Worm (Caenorhabditis elegans) whole organism, young adult: ENCODE measurements around the gene panl-3.

Experiments
- C06A6.2 ChIP-seq: fragments of 200-800 bp; sonication (Bioruptor generic); conservative IDR thresholded peaks from 2 replicates; pipeline ENCODE4 v1.3.6; 2022; ENCODE audit warnings: missing genetic modification characterization, missing compliant biosample characterization
- D2030.7 ChIP-seq: fragments of 200-800 bp; sonication (Bioruptor generic); IDR thresholded peaks from 2 replicates; pipeline ENCODE4 v1.3.6; 2022; ENCODE audit warnings: missing genetic modification reagents, missing genetic modification characterization, missing compliant biosample characterization
- F10E7.11 ChIP-seq: sonication (generic microtip); optimal IDR thresholded peaks from 2 replicates; lab custom pipeline; 2017; ENCODE audit warnings: mild to moderate bottlenecking, missing genetic modification characterization, moderate library complexity, missing compliant biosample characterization
- F23B12.7 ChIP-seq: sonication (generic microtip); optimal IDR thresholded peaks from 2 replicates; lab custom pipeline; 2017; ENCODE audit warnings: missing genetic modification characterization, mild to moderate bottlenecking, missing compliant biosample characterization, antibody characterized with exemption, moderate library complexity; ENCODE audit not compliant: insufficient read depth
- F37B4.10 ChIP-seq: fragments of 200-800 bp; sonication (Bioruptor generic); IDR thresholded peaks from 2 replicates; pipeline ENCODE4 v1.3.6; 2022; ENCODE audit warnings: missing genetic modification characterization, missing compliant biosample characterization
- K11D2.4 ChIP-seq: fragments of 200-800 bp; sonication (Bioruptor generic); IDR thresholded peaks from 2 replicates; pipeline ENCODE4 v1.3.6; 2022; ENCODE audit warnings: missing genetic modification reagents, missing genetic modification characterization, missing compliant biosample characterization
- T07F8.4 ChIP-seq: sonication (generic microtip); optimal IDR thresholded peaks from 2 replicates; lab custom pipeline; 2016; ENCODE audit warnings: mild to moderate bottlenecking, missing genetic modification characterization, moderate library complexity, missing compliant biosample characterization
- Y53G8AR.9 ChIP-seq: fragments of 200-800 bp; sonication (Bioruptor generic); conservative IDR thresholded peaks from 2 replicates; pipeline ENCODE4 v1.3.6; 2022; ENCODE audit warnings: missing genetic modification reagents, missing genetic modification characterization, missing compliant biosample characterization
- ZK185.1 ChIP-seq: sonication (generic microtip); optimal IDR thresholded peaks from 2 replicates; lab custom pipeline; 2016; ENCODE audit warnings: mild to moderate bottlenecking, missing genetic modification characterization, missing compliant biosample characterization; ENCODE audit not compliant: poor library complexity, severe bottlenecking
- atf-7 ChIP-seq: sonication (generic microtip); optimal IDR thresholded peaks from 2 replicates; lab custom pipeline; 2017; ENCODE audit warnings: mild to moderate bottlenecking, missing genetic modification characterization, missing compliant biosample characterization
- athp-1 ChIP-seq: sonication (generic microtip); optimal IDR thresholded peaks from 2 replicates; lab custom pipeline; 2017; ENCODE audit warnings: mild to moderate bottlenecking, missing genetic modification characterization, missing compliant biosample characterization
- bed-1 ChIP-seq: fragments of 200-800 bp; sonication (Bioruptor generic); IDR thresholded peaks from 2 replicates; pipeline ENCODE4 v1.3.6; 2022; ENCODE audit warnings: missing genetic modification reagents, missing genetic modification characterization, missing compliant biosample characterization
- ccch-3 ChIP-seq: fragments of 200-800 bp; sonication (Bioruptor generic); optimal IDR thresholded peaks from 2 replicates; lab custom pipeline; 2018; ENCODE audit warnings: mild to moderate bottlenecking, missing genetic modification characterization, missing compliant biosample characterization
- cebp-2 ChIP-seq: fragments of 200-800 bp; sonication (Bioruptor generic); IDR thresholded peaks from 2 replicates; pipeline ENCODE4 v1.3.6; 2022; ENCODE audit warnings: missing genetic modification characterization, missing compliant biosample characterization
- ceh-27 ChIP-seq: fragments of 200-800 bp; sonication (Bioruptor generic); optimal IDR thresholded peaks from 2 replicates; lab custom pipeline; 2018; ENCODE audit warnings: mild to moderate bottlenecking, missing genetic modification characterization, moderate library complexity, missing compliant biosample characterization
- ceh-40 ChIP-seq: fragments of 200-800 bp; sonication (Bioruptor generic); IDR thresholded peaks from 2 replicates; pipeline ENCODE4 v1.3.6; 2022; ENCODE audit warnings: missing genetic modification characterization, missing compliant biosample characterization
- chd-7 ChIP-seq: sonication (generic microtip); optimal IDR thresholded peaks from 2 replicates; lab custom pipeline; 2016; ENCODE audit warnings: mild to moderate bottlenecking, missing genetic modification characterization, moderate library complexity, missing compliant biosample characterization
- die-1 ChIP-seq: sonication (generic microtip); optimal IDR thresholded peaks from 2 replicates; lab custom pipeline; 2016; ENCODE audit warnings: missing genotype, mild to moderate bottlenecking, missing genetic modification characterization, missing compliant biosample characterization
- dpff-1 ChIP-seq: sonication (generic microtip); optimal IDR thresholded peaks from 2 replicates; lab custom pipeline; 2017; ENCODE audit warnings: mild to moderate bottlenecking, missing genetic modification characterization, missing compliant biosample characterization
- dpl-1 ChIP-seq: fragments of 150-350 bp; optimal IDR thresholded peaks from 2 replicates; lab custom pipeline; 2014; ENCODE audit warnings: missing biosample characterization, missing genetic modification reagents, missing genetic modification characterization
- egl-18 ChIP-seq: fragments of 200-800 bp; sonication (Bioruptor generic); IDR thresholded peaks from 2 replicates; pipeline ENCODE4 v1.3.6; 2022; ENCODE audit warnings: missing genetic modification reagents, missing genetic modification characterization, missing compliant biosample characterization
- egrh-3 ChIP-seq: fragments of 200-800 bp; sonication (Bioruptor generic); IDR thresholded peaks from 2 replicates; pipeline ENCODE4 v1.3.6; 2022; ENCODE audit warnings: missing genetic modification reagents, missing genetic modification characterization, missing compliant biosample characterization
- ets-4 ChIP-seq: fragments of 200-800 bp; sonication (Bioruptor generic); optimal IDR thresholded peaks from 2 replicates; lab custom pipeline; 2018; ENCODE audit warnings: mild to moderate bottlenecking, missing genetic modification characterization, missing compliant biosample characterization
- him-1 ChIP-seq: sonication (generic microtip); optimal IDR thresholded peaks from 2 replicates; lab custom pipeline; 2016; ENCODE audit warnings: missing genotype, missing genetic modification reagents, missing genetic modification characterization, missing compliant biosample characterization
- hlh-26 ChIP-seq: fragments of 200-800 bp; sonication (Bioruptor generic); conservative IDR thresholded peaks from 2 replicates; pipeline ENCODE4 v1.3.6; 2022; ENCODE audit warnings: missing genetic modification reagents, missing genetic modification characterization, missing compliant biosample characterization
- hmg-1.2 ChIP-seq: fragments of 200-800 bp; sonication (Bioruptor generic); IDR thresholded peaks from 2 replicates; pipeline ENCODE4 v1.3.6; 2022; ENCODE audit warnings: missing genetic modification reagents, missing genetic modification characterization, missing compliant biosample characterization
- hsf-1 ChIP-seq: fragments of 200-800 bp; sonication (Bioruptor generic); IDR thresholded peaks from 2 replicates; pipeline ENCODE4 v1.3.6; 2022; ENCODE audit warnings: missing genetic modification reagents, missing genetic modification characterization, missing compliant biosample characterization
- let-526 ChIP-seq: fragments of 200-800 bp; sonication (Bioruptor generic); IDR thresholded peaks from 2 replicates; pipeline ENCODE4 v1.3.6; 2022; ENCODE audit warnings: missing genetic modification reagents, missing genetic modification characterization, missing compliant biosample characterization
- lin-35 ChIP-seq, 3 experiments: fragments of 150-350 bp in 2 of 3; sonication (generic microtip) in 1 of 3; optimal IDR thresholded peaks; 2 replicates each; lab custom pipeline; 2014 to 2018; ENCODE audit warnings: missing biosample characterization in 3 of 3, missing genetic modification characterization in 3 of 3, missing genetic modification reagents in 3 of 3
- lin-40 ChIP-seq: sonication (generic microtip); optimal IDR thresholded peaks from 2 replicates; lab custom pipeline; 2016; ENCODE audit warnings: missing genetic modification characterization, mild to moderate bottlenecking, missing compliant biosample characterization, missing genotype, missing genetic modification reagents
- lin-54 ChIP-seq: fragments of 200-800 bp; sonication (Bioruptor generic); optimal IDR thresholded peaks from 2 replicates; lab custom pipeline; 2018; ENCODE audit warnings: mild to moderate bottlenecking, missing genetic modification characterization, missing compliant biosample characterization
- madf-6 ChIP-seq: fragments of 200-800 bp; sonication (Bioruptor generic); IDR thresholded peaks from 2 replicates; pipeline ENCODE4 v1.3.6; 2022; ENCODE audit warnings: missing genetic modification reagents, missing genetic modification characterization, missing compliant biosample characterization
- mel-28 ChIP-seq: sonication (generic microtip); optimal IDR thresholded peaks from 2 replicates; lab custom pipeline; 2016; ENCODE audit warnings: borderline replicate concordance, mild to moderate bottlenecking, missing genetic modification characterization, missing compliant biosample characterization
- mxl-1 ChIP-seq: sonication (generic microtip); optimal IDR thresholded peaks from 2 replicates; lab custom pipeline; 2016; ENCODE audit warnings: missing genetic modification characterization, missing compliant biosample characterization
- nfya-2 ChIP-seq: fragments of 200-800 bp; sonication (Bioruptor generic); IDR thresholded peaks from 2 replicates; pipeline ENCODE4 v1.3.6; 2022; ENCODE audit warnings: missing genetic modification reagents, missing genetic modification characterization, missing compliant biosample characterization
- nhr-120 ChIP-seq: fragments of 200-800 bp; sonication (Bioruptor generic); IDR thresholded peaks from 2 replicates; pipeline ENCODE4 v1.3.6; 2022; ENCODE audit warnings: missing genetic modification characterization, missing compliant biosample characterization
- nhr-80 ChIP-seq: sonication (generic microtip); optimal IDR thresholded peaks from 2 replicates; lab custom pipeline; 2016; ENCODE audit warnings: missing genetic modification characterization, missing compliant biosample characterization
- pbrm-1 ChIP-seq: fragments of 200-800 bp; sonication (Bioruptor generic); IDR thresholded peaks from 2 replicates; pipeline ENCODE4 v1.3.6; 2022; ENCODE audit warnings: missing genetic modification reagents, missing genetic modification characterization, missing compliant biosample characterization
- rcor-1 ChIP-seq: fragments of 200-800 bp; sonication (Bioruptor generic); IDR thresholded peaks from 2 replicates; pipeline ENCODE4 v1.3.6; 2022; ENCODE audit warnings: missing genetic modification reagents, missing genetic modification characterization, missing compliant biosample characterization
- rec-8 ChIP-seq, 2 experiments: sonication (generic microtip); optimal IDR thresholded peaks; 2 replicates each; lab custom pipeline; 2016; ENCODE audit warnings: mild to moderate bottlenecking in 2 of 2, missing genetic modification characterization in 2 of 2, missing genetic modification reagents in 2 of 2, missing genotype in 2 of 2, missing biosample characterization in 1 of 2, missing compliant biosample characterization in 1 of 2, moderate library complexity in 1 of 2
- repo-1 ChIP-seq: sonication (generic microtip); optimal IDR thresholded peaks from 2 replicates; lab custom pipeline; 2017; ENCODE audit warnings: mild to moderate bottlenecking, missing genetic modification characterization, missing compliant biosample characterization
- sdz-38 ChIP-seq: sonication (generic microtip); optimal IDR thresholded peaks from 2 replicates; lab custom pipeline; 2016; ENCODE audit warnings: missing genotype, missing genetic modification characterization, missing compliant biosample characterization
- snpc-4 ChIP-seq, 5 experiments: fragments of 150-350 bp in 1 of 5; sonication (generic microtip) in 4 of 5; optimal IDR thresholded peaks; 2 replicates each; lab custom pipeline; 2014 to 2018; ENCODE audit warnings: missing genetic modification characterization in 5 of 5, missing biosample characterization in 3 of 5, antibody characterized with exemption in 2 of 5, mild to moderate bottlenecking in 2 of 5, missing compliant biosample characterization in 2 of 5, missing genotype in 2 of 5, moderate library complexity in 2 of 5, missing genetic modification reagents in 1 of 5
- sptf-2 ChIP-seq: fragments of 200-800 bp; sonication (Bioruptor generic); optimal IDR thresholded peaks from 2 replicates; lab custom pipeline; 2018; ENCODE audit warnings: mild to moderate bottlenecking, missing genetic modification characterization, missing compliant biosample characterization
- tlf-1 ChIP-seq: fragments of 200-800 bp; sonication (Bioruptor generic); optimal IDR thresholded peaks from 2 replicates; lab custom pipeline; 2018; ENCODE audit warnings: mild to moderate bottlenecking, missing genetic modification characterization, missing compliant biosample characterization
- unc-130 ChIP-seq: sonication (generic microtip); optimal IDR thresholded peaks from 2 replicates; lab custom pipeline; 2016; ENCODE audit warnings: missing genetic modification reagents, missing genetic modification characterization, missing compliant biosample characterization
- unc-62 ChIP-seq: fragments of 150-350 bp; optimal IDR thresholded peaks from 2 replicates; lab custom pipeline; 2014; ENCODE audit warnings: missing biosample characterization, missing genetic modification reagents, missing genetic modification characterization
- zim-3 ChIP-seq: sonication (generic microtip); optimal IDR thresholded peaks from 2 replicates; lab custom pipeline; 2017; ENCODE audit warnings: mild to moderate bottlenecking, missing genetic modification characterization, moderate library complexity, missing compliant biosample characterization
- ztf-18 ChIP-seq: sonication (generic microtip); optimal IDR thresholded peaks from 2 replicates; lab custom pipeline; 2016; ENCODE audit warnings: missing genotype, mild to moderate bottlenecking, missing genetic modification characterization, missing compliant biosample characterization

Gene panl-3

ce11 chrIII:9826005-9826404, 7.1 kb downstream of the panl-3 start (continued):
- TF ChIP-seq ztf-18 (tag; lab: Kevin White, UChicago) (no peak), let-526 (peak; percentile 57; the same call in 1 of the 2 replicates), tlf-1 (GFP tag; lab: Kevin White, UChicago) (peak; percentile 30), chd-7 (peak; percentile 18), rcor-1 (GFP tag; lab: Robert Waterston, UW) (no peak), lin-40 (tag; lab: Kevin White, UChicago) (peak; percentile 39), nhr-120 (GFP tag; lab: Robert Waterston, UW) (no peak), Y53G8AR.9 (GFP tag; lab: Robert Waterston, UW) (peak; percentile 66), bed-1 (no peak), K11D2.4 (GFP tag; lab: Robert Waterston, UW) (peak; percentile 67; the same call in 1 of the 2 replicates), lin-54 (GFP tag; lab: Kevin White, UChicago) (peak; percentile 39), athp-1 (tag; lab: Kevin White, UChicago) (no peak), lin-35 (GFP tag; optimal IDR thresholded peaks at IDR 0.05; lab: Kevin White, UChicago) (peak in 1 of 3 experiments; percentile 44), ets-4 (GFP tag; lab: Kevin White, UChicago) (no peak), snpc-4 (GFP tag; optimal IDR thresholded peaks at IDR 0.05; lab: Kevin White, UChicago) (peak; percentile 11), snpc-4 (tag; optimal IDR thresholded peaks at IDR 0.05; lab: Kevin White, UChicago) (peak in 1 of 4 experiments; percentile 41), repo-1 (tag; lab: Kevin White, UChicago) (peak; percentile 40), C06A6.2 (GFP tag; lab: Robert Waterston, UW) (no peak), unc-62 (GFP tag; lab: Kevin White, UChicago) (no peak), zim-3 (no peak), him-1 (tag; lab: Kevin White, UChicago) (no peak), madf-6 (GFP tag; lab: Robert Waterston, UW) (0 out of 2 replicates have a peak, but pooled peaks have one; percentile 8), nhr-80 (tag; lab: Kevin White, UChicago) (peak; percentile 11), nfya-2 (GFP tag; lab: Robert Waterston, UW) (no peak), ZK185.1 (tag; lab: Kevin White, UChicago) (no peak), sptf-2 (GFP tag; lab: Kevin White, UChicago) (no peak), D2030.7 (no peak), mel-28 (tag; lab: Kevin White, UChicago) (no peak), cebp-2 (GFP tag; lab: Robert Waterston, UW) (no peak), F37B4.10 (GFP tag; lab: Robert Waterston, UW) (no peak), dpl-1 (no peak), dpff-1 (tag; lab: Kevin White, UChicago) (no peak), F23B12.7 (no peak), ceh-27 (GFP tag; lab: Kevin White, UChicago) (no peak), die-1 (tag; lab: Kevin White, UChicago) (no peak), rec-8 (tag; optimal IDR thresholded peaks at IDR 0.05; lab: Kevin White, UChicago) (no peak), ceh-40 (GFP tag; lab: Robert Waterston, UW) (no peak), pbrm-1 (GFP tag; lab: Robert Waterston, UW) (0 out of 2 replicates have a peak, but pooled peaks have one; percentile 48), hmg-1.2 (0 out of 2 replicates have a peak, but pooled peaks have one; percentile 25), F10E7.11 (tag; lab: Kevin White, UChicago) (no peak), T07F8.4 (tag; lab: Kevin White, UChicago) (no peak), sdz-38 (tag; lab: Kevin White, UChicago) (no peak), ccch-3 (no peak), mxl-1 (tag; lab: Kevin White, UChicago) (no peak), egl-18 (GFP tag; lab: Robert Waterston, UW) (no peak), unc-130 (no peak), hlh-26 (GFP tag; lab: Robert Waterston, UW) (no peak), atf-7 (tag; lab: Kevin White, UChicago) (peak; percentile 52), hsf-1 (GFP tag; lab: Robert Waterston, UW) (no peak), egrh-3 (GFP tag; lab: Robert Waterston, UW) (no peak)
